Worm (Caenorhabditis elegans): ENCODE data around the gene F56D2.2.

F56D2.2 gene

DNA sequence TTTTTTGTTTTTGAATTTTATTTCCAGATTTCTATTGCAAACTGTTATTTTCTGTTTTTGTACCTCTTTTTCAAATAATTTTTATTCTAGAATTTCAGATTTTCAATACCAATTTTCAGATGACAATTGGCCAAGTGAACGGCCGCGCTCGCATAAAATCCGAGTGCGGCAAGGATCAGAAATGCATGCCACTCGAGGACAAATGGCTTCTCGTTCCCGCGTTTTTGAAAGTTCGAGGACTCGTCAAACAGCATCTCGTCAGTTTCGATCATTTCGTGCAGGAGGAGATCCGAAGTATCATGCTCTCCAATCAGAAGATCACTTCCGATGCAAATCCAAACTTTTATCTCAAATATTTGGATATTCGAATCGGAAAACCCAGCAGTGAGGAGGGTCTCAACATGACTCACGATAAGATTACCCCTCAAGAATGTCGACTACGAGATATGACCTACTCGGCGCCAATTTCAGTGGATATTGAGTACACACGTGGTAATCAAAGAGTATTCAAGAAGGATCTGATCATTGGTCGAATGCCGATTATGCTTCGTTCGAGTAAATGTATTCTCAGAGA is 29.7 kb upstream of the F56D2.2 start, which contains the start of gene rpc-2 (continued):
- TF ChIP-seq attf-4 (tag; optimal IDR thresholded peaks at IDR 0.05) = no peak
- no peak for TF ChIP-seq ZK337.2 (GFP tag; IDR thresholded peaks at IDR 0.05)
- peak; percentile 66 for TF ChIP-seq aha-1 (tag)
- no peak for TF ChIP-seq mep-1 (tag; optimal IDR thresholded peaks at IDR 0.05)
- TF ChIP-seq nhr-77 (tag; optimal IDR thresholded peaks at IDR 0.05) = no peak
- TF ChIP-seq ZK546.5 (tag; optimal IDR thresholded peaks at IDR 0.05) = no peak
- no peak for TF ChIP-seq zip-11 (GFP tag; IDR thresholded peaks at IDR 0.05)
- TF ChIP-seq daf-8 (GFP tag; IDR thresholded peaks at IDR 0.05) = no peak
- TF ChIP-seq nhr-10 (tag; optimal IDR thresholded peaks at IDR 0.05) = no peak
- TF ChIP-seq snpc-1.2 (GFP tag; IDR thresholded peaks at IDR 0.05) = no peak
- TF ChIP-seq rbr-2 (tag; optimal IDR thresholded peaks at IDR 0.05) = no peak
- TF ChIP-seq F10B5.3 (tag; optimal IDR thresholded peaks at IDR 0.05) = no peak
- peak; percentile 16; the same call in 1 of the 2 replicates for TF ChIP-seq Y75B8A.6 (GFP tag; IDR thresholded peaks at IDR 0.05)
- no peak; the same call in 1 of the 2 replicates for TF ChIP-seq zfp-3 (GFP tag; conservative IDR thresholded peaks at IDR 0.05)
- no peak for TF ChIP-seq R02D3.7 (tag; optimal IDR thresholded peaks at IDR 0.05)
- TF ChIP-seq hlh-11 (tag; optimal IDR thresholded peaks at IDR 0.05) = no peak
- TF ChIP-seq daf-12 (tag; optimal IDR thresholded peaks at IDR 0.05) = no peak
- no peak for TF ChIP-seq hif-1 (tag; optimal IDR thresholded peaks at IDR 0.05)
- no peak for TF ChIP-seq nhr-41 (GFP tag; IDR thresholded peaks at IDR 0.05)
- TF ChIP-seq dve-1 (tag; optimal IDR thresholded peaks at IDR 0.05; ENCODE audit: insufficient read depth) = no peak
- TF ChIP-seq dpl-1 (GFP tag; optimal IDR thresholded peaks at IDR 0.05) = no peak
- no peak for TF ChIP-seq nhr-111 (GFP tag; optimal IDR thresholded peaks at IDR 0.05)
- TF ChIP-seq vab-7 (GFP tag; IDR thresholded peaks at IDR 0.05) = no peak
- TF ChIP-seq daf-19 (GFP tag; conservative IDR thresholded peaks at IDR 0.05) = no peak
- TF ChIP-seq madf-5 (GFP tag; IDR thresholded peaks at IDR 0.05) = no peak
- no peak for TF ChIP-seq unc-39 (tag; optimal IDR thresholded peaks at IDR 0.05)
- TF ChIP-seq aly-2 (tag; optimal IDR thresholded peaks at IDR 0.05) = no peak
- TF ChIP-seq mxl-3 (GFP tag; optimal IDR thresholded peaks at IDR 0.05) = no peak
- peak; percentile 49; the same call in 1 of the 2 replicates for TF ChIP-seq mdt-29 (GFP tag; IDR thresholded peaks at IDR 0.05)
- TF ChIP-seq Y5F2A.4 (GFP tag; optimal IDR thresholded peaks at IDR 0.05) = no peak
- no peak for TF ChIP-seq ctbp-1 (GFP tag; IDR thresholded peaks at IDR 0.05)

DNA sequence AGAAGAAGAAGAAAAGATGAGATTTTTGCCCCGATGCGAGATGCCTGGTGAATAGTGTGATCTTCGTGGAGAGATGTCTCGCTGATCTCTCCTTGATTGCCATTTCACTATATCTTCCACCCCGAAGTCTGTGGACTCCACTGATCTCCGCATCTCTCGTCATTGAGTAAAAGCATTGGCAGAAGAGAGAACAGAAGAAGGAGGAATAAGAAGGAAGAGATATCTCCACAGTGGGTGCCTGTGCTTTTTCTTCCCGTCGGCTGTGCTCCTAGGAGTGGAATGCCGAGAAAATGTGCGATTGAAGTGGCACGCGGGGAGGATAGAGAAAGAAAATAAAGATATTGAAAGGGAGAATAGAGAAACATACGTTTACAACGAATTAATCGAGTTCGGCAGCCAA is 23.4 kb upstream of the F56D2.2 start:
- TF ChIP-seq tag-97 (GFP tag; IDR thresholded peaks at IDR 0.05) (no peak), nhr-11 (tag; optimal IDR thresholded peaks at IDR 0.05) (peak; percentile 50), set-16 (GFP tag; IDR thresholded peaks at IDR 0.05) (peak; percentile 20; the same call in 1 of the 2 replicates), D1046.2 (GFP tag; IDR thresholded peaks at IDR 0.05) (no peak), hlh-11 (tag; optimal IDR thresholded peaks at IDR 0.05) (peak; percentile 52), Y105C5A.15 (GFP tag; IDR thresholded peaks at IDR 0.05) (no peak), unc-62 (GFP tag; optimal IDR thresholded peaks at IDR 0.05 in 1 of 2) (peak in 1 of 2 experiments; percentile 6), unc-62 (tag; optimal IDR thresholded peaks at IDR 0.05) (no peak), daf-16 (GFP tag; optimal IDR thresholded peaks at IDR 0.05) (peak in 1 of 2 experiments; percentile 15), daf-16 (tag; optimal IDR thresholded peaks at IDR 0.05) (no peak), mdt-29 (GFP tag; IDR thresholded peaks at IDR 0.05) (no peak), nhr-28 (tag; optimal IDR thresholded peaks at IDR 0.05) (peak; percentile 5), nhr-102 (tag; optimal IDR thresholded peaks at IDR 0.05) (no peak), lin-13 (GFP tag; optimal IDR thresholded peaks at IDR 0.05) (no peak), mxl-3 (GFP tag; optimal IDR thresholded peaks at IDR 0.05) (peak; percentile 31)

All from whole organism, L4 larva.